Fruit fly (Drosophila melanogaster): ENCODE measurements around the gene pasha.

Gene pasha

DNA sequence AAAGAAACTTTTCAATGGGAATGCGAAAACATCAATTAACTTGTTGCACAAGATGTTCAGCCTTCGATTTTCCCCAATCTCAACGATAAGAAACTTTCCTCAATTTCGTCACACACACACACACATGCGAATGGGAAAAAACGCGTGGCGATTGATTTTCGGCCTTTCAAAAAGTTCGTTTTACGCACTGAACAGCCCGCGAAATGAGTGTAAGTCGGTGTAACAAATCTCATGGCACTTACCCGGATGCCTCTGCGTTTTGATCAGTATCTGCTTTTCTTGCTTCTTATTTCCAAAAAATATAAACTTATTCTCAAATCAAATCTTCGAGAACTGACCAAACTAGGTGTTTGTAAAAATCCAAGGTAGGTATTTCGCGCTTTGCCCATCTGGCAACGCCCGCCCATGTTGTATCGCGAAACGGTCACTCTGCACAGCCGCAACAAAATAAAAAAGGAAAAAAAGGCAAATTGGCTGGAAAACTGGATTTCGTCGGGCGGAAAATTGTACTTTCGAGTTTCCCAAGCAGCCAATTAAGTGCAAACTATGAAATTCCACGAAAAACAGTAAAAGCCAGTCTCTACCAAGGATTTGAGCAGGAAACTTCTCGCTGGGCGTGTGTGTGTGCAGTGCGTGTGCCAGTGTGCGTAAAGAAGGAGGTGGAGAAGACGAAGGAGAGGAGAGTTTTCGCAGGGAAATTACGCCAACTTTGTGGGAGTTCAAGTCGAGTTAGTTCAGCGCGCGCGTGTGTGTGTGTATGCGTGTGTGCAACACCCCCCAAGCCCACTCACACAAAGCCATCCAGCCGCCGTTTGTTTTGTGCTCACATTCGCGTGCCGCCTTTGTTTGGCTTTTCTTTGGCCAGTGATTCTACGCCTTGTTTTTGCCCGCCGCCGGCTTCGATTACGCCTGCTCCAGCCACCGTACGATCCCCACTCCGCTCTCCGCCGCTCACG lies 6.9 kb upstream of the pasha start, which contains the start of gene Med (continued):
- TF ChIP-seq sqz (GFP tag; optimal IDR thresholded peaks at IDR 0.05) (peak; percentile 58), CG15601 (tag; optimal IDR thresholded peaks at IDR 0.05) (peak; percentile 42), CG8290 (GFP tag; optimal IDR thresholded peaks at IDR 0.05) (no peak), CG8290 (tag; optimal IDR thresholded peaks at IDR 0.05) (peak in 1 of 2 experiments; percentile 20), Med (GFP tag) (peak; percentile 96), CTCF (GFP tag; optimal IDR thresholded peaks at IDR 0.05) (peak; percentile 4), Myb (GFP tag; optimal IDR thresholded peaks at IDR 0.05) (peak; percentile 40), CG10543 (GFP tag; optimal IDR thresholded peaks at IDR 0.05) (peak; percentile 9), abd-A (tag; optimal IDR thresholded peaks at IDR 0.05) (no peak), CG14710 (tag; optimal IDR thresholded peaks at IDR 0.05) (peak; percentile 51), CG18262 (tag; optimal IDR thresholded peaks at IDR 0.05) (peak; percentile 22), Abd-B (GFP tag; optimal IDR thresholded peaks at IDR 0.05) (no peak), Dp (GFP tag; optimal IDR thresholded peaks at IDR 0.05) (peak; percentile 55), grn (GFP tag; optimal IDR thresholded peaks at IDR 0.05) (peak; percentile 55), ewg (GFP tag; optimal IDR thresholded peaks at IDR 0.05) (peak; percentile 65), CG17912 (GFP tag; optimal IDR thresholded peaks at IDR 0.05) (peak; percentile 60), Ptx1 (GFP tag; IDR thresholded peaks at IDR 0.05) (no peak), crp (GFP tag; optimal IDR thresholded peaks at IDR 0.05) (peak in 1 of 2 experiments; percentile 45), onecut (GFP tag; IDR thresholded peaks at IDR 0.05) (peak; percentile 43; the same call in 1 of the 2 replicates), phol (tag; optimal IDR thresholded peaks at IDR 0.05) (peak; percentile 36), Nf-YC (tag; optimal IDR thresholded peaks at IDR 0.05) (peak; percentile 41), Sry-β (GFP tag; optimal IDR thresholded peaks at IDR 0.05) (no peak), CG2199 (GFP tag; IDR thresholded peaks at IDR 0.05) (no peak), sens (GFP tag) (peak; percentile 85), Usf (GFP tag; optimal IDR thresholded peaks at IDR 0.05) (no peak), pros (GFP tag; optimal IDR thresholded peaks at IDR 0.05) (peak; percentile 50), CG17829 (tag; optimal IDR thresholded peaks at IDR 0.05) (peak; percentile 31), CG2116 (GFP tag; optimal IDR thresholded peaks at IDR 0.05) (peak; percentile 51), CG8924 (tag; optimal IDR thresholded peaks at IDR 0.05) (peak; percentile 37), scrt (GFP tag; optimal IDR thresholded peaks at IDR 0.05) (peak; percentile 62), CG9609 (GFP tag; optimal IDR thresholded peaks at IDR 0.05) (no peak), CG2712 (tag; optimal IDR thresholded peaks at IDR 0.05) (peak; percentile 16), dm (GFP tag; optimal IDR thresholded peaks at IDR 0.05) (peak; percentile 81), CG1603 (tag; optimal IDR thresholded peaks at IDR 0.05) (peak; percentile 67), CG15514 (GFP tag; optimal IDR thresholded peaks at IDR 0.05) (peak; percentile 80), jumu (GFP tag; optimal IDR thresholded peaks at IDR 0.05) (peak; percentile 22), D (optimal IDR thresholded peaks at IDR 0.05) (peak; percentile 58), D (GFP tag; optimal IDR thresholded peaks at IDR 0.05) (no peak), nom (GFP tag; optimal IDR thresholded peaks at IDR 0.05) (peak; percentile 50), p53 (GFP tag; optimal IDR thresholded peaks at IDR 0.05) (no peak), CG33213 (GFP tag; optimal IDR thresholded peaks at IDR 0.05) (peak; percentile 49), Fer1 (GFP tag; optimal IDR thresholded peaks at IDR 0.05) (no peak), CG17186 (GFP tag; optimal IDR thresholded peaks at IDR 0.05) (peak; percentile 73), Sry-δ (GFP tag; optimal IDR thresholded peaks at IDR 0.05) (peak; percentile 48), CG30020 (tag; optimal IDR thresholded peaks at IDR 0.05) (peak; percentile 40), repo (GFP tag; optimal IDR thresholded peaks at IDR 0.05) (no peak), CG32532 (GFP tag; IDR thresholded peaks at IDR 0.05) (no peak), CG10267 (tag; optimal IDR thresholded peaks at IDR 0.05) (peak; percentile 42), stwl (tag; optimal IDR thresholded peaks at IDR 0.05) (peak; percentile 55)

Data from whole organism, embryonic.